Worm (Caenorhabditis elegans) whole organism, L1 larva: ENCODE results near the gene mks-3.

Experiments
- C16A3.4 ChIP-seq: fragments of 150-350 bp; optimal IDR thresholded peaks from 2 replicates; lab custom pipeline; 2014; ENCODE audit warnings: missing biosample characterization, missing genetic modification characterization
- F16B12.6 ChIP-seq: fragments of 150-350 bp; optimal IDR thresholded peaks from 2 replicates; lab custom pipeline; 2014; ENCODE audit warnings: missing biosample characterization, missing genetic modification characterization
- aha-1 ChIP-seq: fragments of 150-350 bp; optimal IDR thresholded peaks from 2 replicates; lab custom pipeline; 2014; ENCODE audit warnings: missing biosample characterization, missing genetic modification characterization
- blmp-1 ChIP-seq: fragments of 150-350 bp; optimal IDR thresholded peaks from 2 replicates; lab custom pipeline; 2014; ENCODE audit warnings: missing biosample characterization, missing genetic modification characterization
- dpl-1 ChIP-seq, 3 experiments: fragments of 150-350 bp in 2 of 3; sonication (generic microtip) in 1 of 3; optimal IDR thresholded peaks; 2 replicates each; lab custom pipeline; 2014 to 2017; ENCODE audit warnings: missing biosample characterization in 3 of 3, missing genetic modification characterization in 3 of 3, missing genetic modification reagents in 3 of 3
- dsc-1 ChIP-seq: sonication (generic microtip); optimal IDR thresholded peaks from 2 replicates; lab custom pipeline; 2016; ENCODE audit warnings: mild to moderate bottlenecking, missing genetic modification characterization, missing compliant biosample characterization
- efl-1 ChIP-seq, 4 experiments: fragments of 150-350 bp; optimal IDR thresholded peaks in 3 of 4; peaks in 1 of 4; 1 replicate in 1 of 4; 2 replicates in 3 of 4; lab custom pipeline; 2014; ENCODE audit warnings: missing biosample characterization in 2 of 4, missing genetic modification characterization in 2 of 4, missing genetic modification reagents in 2 of 4
- egl-13 ChIP-seq: sonication (generic microtip); optimal IDR thresholded peaks from 2 replicates; lab custom pipeline; 2016; ENCODE audit warnings: missing genotype, missing genetic modification reagents, missing genetic modification characterization, missing compliant biosample characterization
- elt-3 ChIP-seq, 6 experiments: fragments of 150-350 bp in 1 of 6; sonication (generic microtip); optimal IDR thresholded peaks; 2 replicates each; lab custom pipeline; 2017 to 2018; ENCODE audit warnings: missing biosample characterization in 6 of 6, missing genetic modification characterization in 6 of 6, inconsistent platforms in 1 of 6
- fkh-8 ChIP-seq: sonication (generic microtip); optimal IDR thresholded peaks from 2 replicates; lab custom pipeline; 2016; ENCODE audit warnings: mild to moderate bottlenecking, missing genetic modification characterization, missing compliant biosample characterization
- grh-1 ChIP-seq: fragments of 200-800 bp; sonication (Bioruptor generic); IDR thresholded peaks from 2 replicates; pipeline ENCODE4 v1.3.6; 2022; ENCODE audit warnings: missing genetic modification reagents, missing genetic modification characterization, missing compliant biosample characterization
- lin-13 ChIP-seq: fragments of 150-350 bp; optimal IDR thresholded peaks from 2 replicates; lab custom pipeline; 2014; ENCODE audit warnings: missing biosample characterization, missing genetic modification reagents, missing genetic modification characterization
- lin-14 ChIP-seq: fragments of 200-800 bp; sonication (Bioruptor generic); optimal IDR thresholded peaks from 2 replicates; lab custom pipeline; 2018; ENCODE audit warnings: mild to moderate bottlenecking, missing genetic modification characterization, moderate library complexity, missing compliant biosample characterization
- lin-35 ChIP-seq, 2 experiments: fragments of 150-350 bp; optimal IDR thresholded peaks; 2 replicates each; lab custom pipeline; 2014; ENCODE audit warnings: missing biosample characterization in 2 of 2, missing genetic modification characterization in 2 of 2, missing genetic modification reagents in 2 of 2
- lsy-2 ChIP-seq, 2 experiments: fragments of 150-350 bp; optimal IDR thresholded peaks; 2 replicates each; lab custom pipeline; 2014; ENCODE audit warnings: missing biosample characterization in 2 of 2, missing genetic modification characterization in 2 of 2
- mdl-1 ChIP-seq, 2 experiments: fragments of 150-350 bp; optimal IDR thresholded peaks; 2 replicates each; lab custom pipeline; 2014 to 2017; ENCODE audit warnings: missing biosample characterization in 2 of 2, missing genetic modification characterization in 2 of 2, inconsistent platforms in 1 of 2
- mep-1 ChIP-seq: fragments of 150-350 bp; optimal IDR thresholded peaks from 2 replicates; lab custom pipeline; 2014; ENCODE audit warnings: missing biosample characterization, missing genetic modification characterization
- nhr-20 ChIP-seq: sonication (generic microtip); optimal IDR thresholded peaks from 2 replicates; lab custom pipeline; 2016; ENCODE audit warnings: mild to moderate bottlenecking, missing genetic modification characterization, missing compliant biosample characterization
- nhr-237 ChIP-seq: fragments of 150-350 bp; optimal IDR thresholded peaks from 2 replicates; lab custom pipeline; 2014; ENCODE audit warnings: missing biosample characterization, missing genetic modification characterization
- nhr-71 ChIP-seq: sonication (generic microtip); optimal IDR thresholded peaks from 2 replicates; lab custom pipeline; 2016; ENCODE audit warnings: mild to moderate bottlenecking, missing genetic modification characterization, moderate library complexity, missing compliant biosample characterization
- nhr-77 ChIP-seq: fragments of 150-350 bp; optimal IDR thresholded peaks from 2 replicates; lab custom pipeline; 2014; ENCODE audit warnings: missing biosample characterization, missing genetic modification characterization
- nhr-85 ChIP-seq: sonication (generic microtip); peaks from one replicate; lab custom pipeline; 2016; ENCODE audit warnings: missing genetic modification characterization, inconsistent platforms, missing compliant biosample characterization
- pag-3 ChIP-seq: sonication (generic microtip); optimal IDR thresholded peaks from 2 replicates; lab custom pipeline; 2017; ENCODE audit warnings: missing genetic modification characterization, mild to moderate bottlenecking, missing compliant biosample characterization, antibody characterized with exemption, borderline replicate concordance; ENCODE audit not compliant: insufficient read depth
- rnt-1 ChIP-seq: sonication (generic microtip); optimal IDR thresholded peaks from 2 replicates; lab custom pipeline; 2016; ENCODE audit warnings: mild to moderate bottlenecking, missing genetic modification characterization, moderate library complexity, missing compliant biosample characterization
- skn-1 ChIP-seq: fragments of 150-350 bp; optimal IDR thresholded peaks from 2 replicates; lab custom pipeline; 2014; ENCODE audit warnings: missing biosample characterization, missing genetic modification characterization
- snu-23 ChIP-seq: sonication (generic microtip); optimal IDR thresholded peaks from 2 replicates; lab custom pipeline; 2016; ENCODE audit warnings: missing genetic modification characterization, missing compliant biosample characterization
- sup-37 ChIP-seq: fragments of 200-800 bp; sonication (Bioruptor generic); optimal IDR thresholded peaks from 2 replicates; lab custom pipeline; 2018; ENCODE audit warnings: mild to moderate bottlenecking, missing genetic modification characterization, missing compliant biosample characterization
- swsn-7 ChIP-seq: sonication (generic microtip); optimal IDR thresholded peaks from 2 replicates; lab custom pipeline; 2016; ENCODE audit warnings: missing genetic modification characterization, missing compliant biosample characterization
- tbx-2 ChIP-seq: sonication (generic microtip); optimal IDR thresholded peaks from 2 replicates; lab custom pipeline; 2016; ENCODE audit warnings: missing genetic modification characterization, missing compliant biosample characterization
- unc-130 ChIP-seq: fragments of 150-350 bp; optimal IDR thresholded peaks from 2 replicates; lab custom pipeline; 2017; ENCODE audit warnings: missing biosample characterization, missing genetic modification characterization, inconsistent platforms
- vab-15 ChIP-seq: sonication (generic microtip); optimal IDR thresholded peaks from 2 replicates; lab custom pipeline; 2017; ENCODE audit warnings: missing genotype, mild to moderate bottlenecking, missing genetic modification characterization, missing compliant biosample characterization
- xbp-1 ChIP-seq: sonication (generic microtip); optimal IDR thresholded peaks from 2 replicates; lab custom pipeline; 2016; ENCODE audit warnings: missing genetic modification characterization, missing compliant biosample characterization
- ztf-11 ChIP-seq, 2 experiments: sonication (generic microtip); optimal IDR thresholded peaks; 2 replicates each; lab custom pipeline; 2016 to 2017; ENCODE audit warnings: missing genetic modification characterization in 2 of 2, missing biosample characterization in 1 of 2, missing compliant biosample characterization in 1 of 2
- ztf-4 ChIP-seq: fragments of 150-350 bp; optimal IDR thresholded peaks from 2 replicates; lab custom pipeline; 2014; ENCODE audit warnings: missing biosample characterization, missing genetic modification characterization

mks-3 gene

DNA sequence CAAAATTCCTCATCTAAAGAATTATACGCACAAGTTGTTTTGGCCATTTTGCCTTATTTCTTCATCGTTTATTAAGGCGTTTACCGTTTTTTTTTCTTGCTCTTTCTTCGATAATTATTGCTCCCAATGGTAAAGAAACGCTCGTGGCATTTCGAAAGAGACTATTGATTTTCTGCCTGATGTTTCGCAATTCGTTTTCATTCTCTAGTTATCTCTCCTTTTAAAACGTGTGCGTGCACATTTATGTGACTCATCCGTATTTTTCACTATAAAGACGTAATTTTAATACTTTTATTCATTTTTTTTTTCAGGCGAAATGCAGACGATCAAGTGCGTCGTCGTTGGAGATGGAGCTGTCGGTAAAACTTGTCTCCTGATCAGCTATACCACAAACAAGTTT lies 32.7 kb upstream of the mks-3 start, which contains the start of gene cdc-42:
TSS of gene cdc-42 (plus strand) at position 312 of the 400 bp plus-strand sequence.
- TF ChIP-seq skn-1 (tag; lab: Kevin White, UChicago) (peak; percentile 16), nhr-85 (peak; percentile 37), efl-1 (optimal IDR thresholded peaks at IDR 0.05; lab: Kevin White, UChicago) (no peak), efl-1 (GFP tag; optimal IDR thresholded peaks at IDR 0.05 in 1 of 2; lab: Kevin White, UChicago) (peak in 1 of 2 experiments; percentile 78), elt-3 (tag; optimal IDR thresholded peaks at IDR 0.05; lab: Kevin White, UChicago) (no peak)

DNA sequence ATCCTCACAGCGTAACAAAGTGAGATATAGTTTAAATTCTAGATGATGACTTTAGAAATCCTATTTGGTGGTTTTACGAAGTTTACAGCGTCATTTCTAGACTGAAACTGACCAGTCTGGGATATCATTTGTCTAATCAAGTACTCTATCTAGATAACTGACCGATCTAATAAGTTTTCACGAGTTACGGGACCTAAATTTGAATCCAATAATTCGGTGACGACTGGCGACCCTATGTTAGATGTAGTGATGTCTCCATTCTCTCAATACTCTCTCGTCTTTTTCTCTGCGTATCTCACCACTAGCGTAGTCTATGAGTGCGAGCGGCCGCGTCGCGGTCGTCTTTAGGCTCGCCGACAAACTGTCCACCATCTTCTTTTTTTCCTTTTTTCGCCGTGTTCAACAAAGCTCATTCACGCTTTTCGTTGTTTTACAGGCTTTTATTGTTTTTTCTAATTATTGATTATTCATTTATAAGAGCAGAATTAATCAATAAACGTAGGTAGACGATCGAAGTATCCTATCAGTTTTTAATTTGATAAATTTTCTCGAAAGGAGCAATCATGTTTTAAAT lies 31.9 kb upstream of the mks-3 start:
- TF ChIP-seq rnt-1 (tag; lab: Kevin White, UChicago) (peak; percentile 16), mdl-1 (tag; optimal IDR thresholded peaks at IDR 0.05; lab: Kevin White, UChicago) (no peak), sup-37 (GFP tag; lab: Kevin White, UChicago) (no peak), nhr-20 (tag; lab: Kevin White, UChicago) (peak; percentile 35), blmp-1 (tag; lab: Kevin White, UChicago) (peak; percentile 29), mep-1 (tag; lab: Kevin White, UChicago) (peak; percentile 17), C16A3.4 (peak; percentile 4), efl-1 (optimal IDR thresholded peaks at IDR 0.05; lab: Kevin White, UChicago) (peak; percentile 30 to 49), efl-1 (GFP tag; optimal IDR thresholded peaks at IDR 0.05 in 1 of 2; lab: Kevin White, UChicago) (peak; percentile 20 to 78), nhr-71 (peak; percentile 45), F16B12.6 (tag; lab: Kevin White, UChicago) (peak; percentile 21), lin-14 (GFP tag; lab: Kevin White, UChicago) (peak; percentile 32), skn-1 (tag; lab: Kevin White, UChicago) (no peak), pag-3 (tag; lab: Kevin White, UChicago) (no peak), dpl-1 (GFP tag; optimal IDR thresholded peaks at IDR 0.05; lab: Kevin White, UChicago) (peak in 1 of 3 experiments; percentile 10), snu-23 (peak; percentile 40), nhr-77 (tag; lab: Kevin White, UChicago) (no peak), lsy-2 (tag; optimal IDR thresholded peaks at IDR 0.05; lab: Kevin White, UChicago) (peak; percentile 10 to 48), swsn-7 (tag; lab: Kevin White, UChicago) (peak; percentile 23), lin-35 (GFP tag; optimal IDR thresholded peaks at IDR 0.05; lab: Kevin White, UChicago) (peak in 1 of 2 experiments; percentile 61), lin-13 (GFP tag; lab: Kevin White, UChicago) (peak; percentile 14)

DNA sequence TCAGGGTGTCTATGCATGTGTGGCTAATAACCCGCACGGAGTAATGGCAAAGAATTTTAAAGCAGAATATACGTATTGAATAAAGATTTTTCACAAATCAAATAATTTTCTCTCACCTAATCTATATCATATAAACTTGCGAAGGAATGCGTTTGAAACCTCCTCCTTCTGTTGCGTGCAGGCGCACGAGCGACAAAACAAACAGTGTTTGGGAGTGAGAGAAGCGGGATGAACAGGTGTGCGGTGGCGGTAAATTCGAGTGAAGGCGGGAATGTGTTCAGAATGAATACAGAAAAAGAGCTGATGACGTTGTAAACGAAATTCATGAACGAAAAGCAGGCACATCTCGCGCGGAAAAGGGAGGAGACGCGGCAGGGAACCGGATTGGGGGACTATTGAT lies 30.9 kb upstream of the mks-3 start:
- peak; percentile 38 for TF ChIP-seq lin-14 (GFP tag; lab: Kevin White, UChicago)
- peak; percentile 14 for TF ChIP-seq mep-1 (tag; lab: Kevin White, UChicago)
- peak in 1 of 2 experiments; percentile 8 for TF ChIP-seq lin-35 (GFP tag; optimal IDR thresholded peaks at IDR 0.05; lab: Kevin White, UChicago)
- peak; percentile 5 for TF ChIP-seq blmp-1 (tag; lab: Kevin White, UChicago)
- TF ChIP-seq xbp-1: no peak

DNA sequence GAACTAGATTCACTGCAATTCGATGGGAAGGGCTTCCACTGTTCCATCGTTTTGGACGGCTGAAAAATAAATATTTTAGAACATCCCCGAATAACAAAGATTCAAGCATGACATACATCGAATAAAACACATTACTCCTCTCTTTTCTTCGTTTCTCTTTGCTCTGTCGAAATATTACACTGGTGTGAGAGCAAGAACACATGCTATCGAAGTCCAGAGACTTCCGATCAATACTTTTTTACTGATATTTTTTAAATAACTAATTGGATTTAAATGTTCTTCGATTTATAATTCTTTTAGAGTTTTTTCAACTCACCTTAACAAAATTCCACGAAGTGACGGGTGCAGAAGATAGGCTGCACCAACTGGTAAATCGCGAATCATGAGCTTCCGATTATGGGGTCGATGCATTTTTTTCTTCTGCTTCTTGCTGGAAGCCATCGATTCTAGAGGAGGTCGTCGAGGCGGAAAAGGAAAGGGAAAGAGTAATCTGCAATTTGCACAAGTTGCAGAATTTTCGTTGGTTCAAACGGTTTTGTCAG lies 29.9 kb upstream of the mks-3 start, which contains the start of the genes oig-4 and R07G3.7:
TSS of gene oig-4 (plus strand) at position 301 of the 542 bp plus-strand sequence.
TSS of gene R07G3.7 (minus strand) at position 492 of the 542 bp plus-strand sequence.
- TF ChIP-seq F16B12.6 (tag; lab: Kevin White, UChicago): no peak
- TF ChIP-seq ztf-4 (tag; lab: Kevin White, UChicago): no peak
- peak; percentile 19 for TF ChIP-seq dsc-1
- TF ChIP-seq grh-1: no peak
- no peak for TF ChIP-seq egl-13 (tag; lab: Kevin White, UChicago)
- no peak for TF ChIP-seq tbx-2
- no peak for TF ChIP-seq aha-1
- no peak for TF ChIP-seq fkh-8 (tag; lab: Kevin White, UChicago)

DNA sequence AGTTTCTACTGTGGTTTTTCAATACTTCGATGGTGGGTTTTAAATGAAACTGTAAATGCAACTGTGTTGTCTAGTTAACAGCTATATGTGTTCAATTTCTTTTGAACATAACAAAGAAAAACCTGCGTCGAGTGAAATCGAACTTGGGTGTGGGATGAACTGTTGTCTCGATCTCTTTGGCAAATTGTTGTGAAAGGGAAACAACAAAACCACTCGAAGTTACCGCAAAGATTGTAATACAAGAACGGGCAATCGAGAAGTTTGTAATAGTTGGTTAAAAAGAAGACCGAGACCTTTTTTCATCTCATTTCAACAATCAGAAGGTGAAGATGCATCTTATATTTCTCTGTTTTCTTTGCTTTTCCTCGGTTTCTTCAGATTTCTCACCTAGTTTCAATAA lies 24.5 kb upstream of the mks-3 start, which contains the start of gene lips-17:
TSS of gene lips-17 (plus strand) at position 301 of the 400 bp plus-strand sequence.
- TF ChIP-seq mep-1 (tag; lab: Kevin White, UChicago) (no peak), ztf-11 (tag; optimal IDR thresholded peaks at IDR 0.05; lab: Kevin White, UChicago) (no peak), efl-1 (optimal IDR thresholded peaks at IDR 0.05; lab: Kevin White, UChicago) (no peak), efl-1 (GFP tag; optimal IDR thresholded peaks at IDR 0.05 in 1 of 2; lab: Kevin White, UChicago) (no peak), unc-130 (tag; lab: Kevin White, UChicago) (no peak), vab-15 (tag; lab: Kevin White, UChicago) (no peak), C16A3.4 (no peak), lsy-2 (tag; optimal IDR thresholded peaks at IDR 0.05; lab: Kevin White, UChicago) (no peak), nhr-237 (tag; lab: Kevin White, UChicago) (no peak)
